Worm (Caenorhabditis elegans) whole organism, L4 larva: Measurements from ENCODE around the gene nfx-1.

Experiments
- D1046.2 ChIP-seq: fragments of 200-800 bp; sonication (Bioruptor generic); IDR thresholded peaks from 2 replicates; pipeline ENCODE4 v1.3.6; 2022; ENCODE audit warnings: missing genetic modification characterization, missing compliant biosample characterization
- F44E2.7 ChIP-seq: fragments of 200-800 bp; sonication (Bioruptor generic); IDR thresholded peaks from 2 replicates; pipeline ENCODE4 v2.1.2; 2022; ENCODE audit warnings: missing genetic modification characterization, missing compliant biosample characterization
- R02D3.7 ChIP-seq: fragments of 150-350 bp; sonication (generic microtip); optimal IDR thresholded peaks from 3 replicates; lab custom pipeline; 2014; ENCODE audit warnings: missing biosample characterization, missing genetic modification characterization
- T26A8.4 ChIP-seq: fragments of 200-800 bp; sonication (Bioruptor generic); IDR thresholded peaks from 2 replicates; pipeline ENCODE4 v1.3.6; 2022; ENCODE audit warnings: missing genetic modification characterization, missing compliant biosample characterization
- Y105C5A.15 ChIP-seq: fragments of 200-800 bp; sonication (Bioruptor generic); IDR thresholded peaks from 2 replicates; pipeline ENCODE4 v1.3.6; 2022; ENCODE audit warnings: missing genetic modification characterization, missing compliant biosample characterization
- Y5F2A.4 ChIP-seq: fragments of 200-800 bp; sonication (Bioruptor generic); optimal IDR thresholded peaks from 2 replicates; lab custom pipeline; 2018; ENCODE audit warnings: mild to moderate bottlenecking, missing genetic modification characterization, missing compliant biosample characterization
- ZK337.2 ChIP-seq: fragments of 200-800 bp; sonication (Bioruptor generic); IDR thresholded peaks from 2 replicates; pipeline ENCODE4 v1.3.6; 2022; ENCODE audit warnings: missing genetic modification reagents, missing genetic modification characterization, missing compliant biosample characterization
- ZK546.5 ChIP-seq, 2 experiments: sonication (generic microtip); optimal IDR thresholded peaks; 2 replicates each; lab custom pipeline; 2017; ENCODE audit warnings: missing biosample characterization in 2 of 2, missing genetic modification characterization in 2 of 2
- ama-1 ChIP-seq: fragments of 150-350 bp; optimal IDR thresholded peaks from 2 replicates; lab custom pipeline; 2014; ENCODE audit warnings: inconsistent platforms, mixed read lengths
- ceh-20 ChIP-seq: fragments of 200-800 bp; sonication (Bioruptor generic); IDR thresholded peaks from 2 replicates; pipeline ENCODE4 v1.3.6; 2022; ENCODE audit warnings: missing genetic modification reagents, missing genetic modification characterization, missing compliant biosample characterization
- ceh-32 ChIP-seq: sonication (generic microtip); optimal IDR thresholded peaks from 2 replicates; lab custom pipeline; 2016; ENCODE audit warnings: mild to moderate bottlenecking, missing genetic modification characterization, missing compliant biosample characterization; ENCODE audit not compliant: poor library complexity
- ceh-62 ChIP-seq: sonication (generic microtip); optimal IDR thresholded peaks from 2 replicates; lab custom pipeline; 2017; ENCODE audit warnings: missing biosample characterization, missing genetic modification characterization
- ceh-82 ChIP-seq: sonication (generic microtip); optimal IDR thresholded peaks from 2 replicates; lab custom pipeline; 2017; ENCODE audit warnings: missing biosample characterization, missing genetic modification characterization
- cey-2 ChIP-seq: sonication (generic microtip); optimal IDR thresholded peaks from 3 replicates; lab custom pipeline; 2017; ENCODE audit warnings: missing genetic modification characterization, mild to moderate bottlenecking, missing compliant biosample characterization, antibody characterized with exemption, borderline replicate concordance; ENCODE audit not compliant: insufficient read depth
- ctbp-1 ChIP-seq: fragments of 200-800 bp; sonication (Bioruptor generic); IDR thresholded peaks from 2 replicates; pipeline ENCODE4 v1.3.6; 2022; ENCODE audit warnings: missing genetic modification reagents, missing genetic modification characterization, missing compliant biosample characterization
- daf-8 ChIP-seq: fragments of 200-800 bp; sonication (Bioruptor generic); IDR thresholded peaks from 2 replicates; pipeline ENCODE4 v1.3.6; 2022; ENCODE audit warnings: missing genetic modification characterization, missing compliant biosample characterization
- dmd-6 ChIP-seq: fragments of 200-800 bp; sonication (Bioruptor generic); IDR thresholded peaks from 2 replicates; pipeline ENCODE4 v1.3.6; 2022; ENCODE audit warnings: missing genetic modification reagents, missing genetic modification characterization, missing compliant biosample characterization
- dmd-8 ChIP-seq: fragments of 200-800 bp; sonication (Bioruptor generic); IDR thresholded peaks from 2 replicates; pipeline ENCODE4 v1.3.6; 2022; ENCODE audit warnings: missing genetic modification characterization, missing compliant biosample characterization
- dmd-9 ChIP-seq: fragments of 200-800 bp; sonication (Bioruptor generic); IDR thresholded peaks from 2 replicates; pipeline ENCODE4 v1.3.6; 2022; ENCODE audit warnings: missing genetic modification reagents, missing genetic modification characterization, missing compliant biosample characterization
- dpl-1 ChIP-seq: fragments of 150-350 bp; optimal IDR thresholded peaks from 2 replicates; lab custom pipeline; 2014; ENCODE audit warnings: missing biosample characterization, missing genetic modification reagents, missing genetic modification characterization
- egl-27 ChIP-seq: sonication (generic microtip); optimal IDR thresholded peaks from 3 replicates; lab custom pipeline; 2017; ENCODE audit warnings: missing biosample characterization, missing genetic modification reagents, missing genetic modification characterization
- fos-1 ChIP-seq: fragments of 150-350 bp; optimal IDR thresholded peaks from 2 replicates; lab custom pipeline; 2014; ENCODE audit warnings: missing biosample characterization, missing genetic modification characterization
- hif-1 ChIP-seq, 2 experiments: sonication (generic microtip); optimal IDR thresholded peaks; 2 replicates each; lab custom pipeline; 2016 to 2017; ENCODE audit warnings: missing compliant biosample characterization in 2 of 2, missing genetic modification characterization in 2 of 2, missing genetic modification reagents in 2 of 2, missing genotype in 2 of 2, mild to moderate bottlenecking in 1 of 2
- hlh-11 ChIP-seq: fragments of 200-800 bp; sonication (Bioruptor generic); optimal IDR thresholded peaks from 2 replicates; lab custom pipeline; 2018; ENCODE audit warnings: mild to moderate bottlenecking, missing genetic modification characterization, missing compliant biosample characterization
- hmg-1.1 ChIP-seq: fragments of 200-800 bp; sonication (Bioruptor generic); IDR thresholded peaks from 2 replicates; pipeline ENCODE4 v1.3.6; 2022; ENCODE audit warnings: missing genetic modification reagents, missing genetic modification characterization, missing compliant biosample characterization
- lin-13 ChIP-seq: fragments of 150-350 bp; optimal IDR thresholded peaks from 2 replicates; lab custom pipeline; 2014; ENCODE audit warnings: missing biosample characterization, missing genetic modification reagents, missing genetic modification characterization
- lin-29 ChIP-seq: fragments of 200-800 bp; sonication (Bioruptor generic); IDR thresholded peaks from 2 replicates; pipeline ENCODE4 v1.3.6; 2022; ENCODE audit warnings: missing genetic modification reagents, missing genetic modification characterization, missing compliant biosample characterization
- lir-3 ChIP-seq: sonication (generic microtip); optimal IDR thresholded peaks from 2 replicates; lab custom pipeline; 2016; ENCODE audit warnings: mild to moderate bottlenecking, missing genetic modification characterization, missing compliant biosample characterization
- lsy-2 ChIP-seq, 2 experiments: fragments of 150-350 bp in 1 of 2; sonication (generic microtip) in 1 of 2; optimal IDR thresholded peaks; 2 replicates each; lab custom pipeline; 2014 to 2017; ENCODE audit warnings: missing biosample characterization in 2 of 2, missing genetic modification characterization in 2 of 2
- madf-5 ChIP-seq, 2 experiments: fragments of 200-800 bp; sonication (Bioruptor generic); IDR thresholded peaks; 2 replicates each; pipeline ENCODE4 v1.3.6; 2022; ENCODE audit warnings: missing compliant biosample characterization in 2 of 2, missing genetic modification characterization in 2 of 2
- mdt-29 ChIP-seq: fragments of 200-800 bp; sonication (Bioruptor generic); IDR thresholded peaks from 2 replicates; pipeline ENCODE4 v1.3.6; 2022; ENCODE audit warnings: missing genetic modification reagents, missing genetic modification characterization, missing compliant biosample characterization
- mes-2 ChIP-seq: sonication (generic microtip); optimal IDR thresholded peaks from 2 replicates; lab custom pipeline; 2016; ENCODE audit warnings: missing genotype, mild to moderate bottlenecking, missing genetic modification characterization, missing compliant biosample characterization; ENCODE audit not compliant: poor library complexity, severe bottlenecking
- mxl-3 ChIP-seq: fragments of 200-800 bp; sonication (Bioruptor generic); optimal IDR thresholded peaks from 2 replicates; lab custom pipeline; 2018; ENCODE audit warnings: mild to moderate bottlenecking, missing genetic modification characterization, missing compliant biosample characterization
- nhr-10 ChIP-seq: fragments of 150-350 bp; optimal IDR thresholded peaks from 2 replicates; lab custom pipeline; 2014; ENCODE audit warnings: missing biosample characterization, missing genetic modification characterization
- nhr-102 ChIP-seq: sonication (generic microtip); optimal IDR thresholded peaks from 2 replicates; lab custom pipeline; 2016; ENCODE audit warnings: mild to moderate bottlenecking, missing genetic modification characterization, moderate library complexity, missing compliant biosample characterization
- nhr-11 ChIP-seq: fragments of 150-350 bp; optimal IDR thresholded peaks from 2 replicates; lab custom pipeline; 2014; ENCODE audit warnings: missing biosample characterization, missing genetic modification characterization
- nhr-25 ChIP-seq: sonication (generic microtip); optimal IDR thresholded peaks from 2 replicates; lab custom pipeline; 2017; ENCODE audit warnings: missing genetic modification characterization, mild to moderate bottlenecking, missing compliant biosample characterization, antibody characterized with exemption, moderate library complexity, borderline replicate concordance; ENCODE audit not compliant: insufficient read depth
- nhr-28 ChIP-seq: fragments of 150-350 bp; optimal IDR thresholded peaks from 2 replicates; lab custom pipeline; 2014; ENCODE audit warnings: missing biosample characterization, missing genetic modification characterization
- nhr-48 ChIP-seq: sonication (generic microtip); optimal IDR thresholded peaks from 2 replicates; lab custom pipeline; 2016; ENCODE audit warnings: mild to moderate bottlenecking, missing genetic modification characterization, missing compliant biosample characterization
- nhr-6 ChIP-seq: fragments of 150-350 bp; optimal IDR thresholded peaks from 2 replicates; lab custom pipeline; 2014; ENCODE audit warnings: missing biosample characterization, missing genetic modification characterization
- nhr-77 ChIP-seq: fragments of 150-350 bp; optimal IDR thresholded peaks from 2 replicates; lab custom pipeline; 2014; ENCODE audit warnings: missing biosample characterization, missing genetic modification characterization
- php-3 ChIP-seq: fragments of 200-800 bp; sonication (Bioruptor generic); IDR thresholded peaks from 2 replicates; pipeline ENCODE4 v1.3.6; 2022; ENCODE audit warnings: missing genetic modification reagents, missing genetic modification characterization, missing compliant biosample characterization
- saeg-2 ChIP-seq: fragments of 200-800 bp; sonication (Bioruptor generic); IDR thresholded peaks from 2 replicates; pipeline ENCODE4 v1.3.6; 2022; ENCODE audit warnings: missing genetic modification reagents, missing genetic modification characterization, missing compliant biosample characterization
- set-16 ChIP-seq: fragments of 200-800 bp; sonication (Bioruptor generic); IDR thresholded peaks from 2 replicates; pipeline ENCODE4 v1.3.6; 2022; ENCODE audit warnings: missing genetic modification reagents, missing genetic modification characterization, missing compliant biosample characterization
- spr-1 ChIP-seq: sonication (generic microtip); optimal IDR thresholded peaks from 2 replicates; lab custom pipeline; 2016; ENCODE audit warnings: mild to moderate bottlenecking, missing genetic modification characterization, missing compliant biosample characterization
- tag-97 ChIP-seq: fragments of 200-800 bp; sonication (Bioruptor generic); IDR thresholded peaks from 2 replicates; pipeline ENCODE4 v1.3.6; 2022; ENCODE audit warnings: missing genetic modification characterization, missing compliant biosample characterization
- unc-130 ChIP-seq: sonication (generic microtip); optimal IDR thresholded peaks from 2 replicates; lab custom pipeline; 2016; ENCODE audit warnings: missing genetic modification reagents, missing genetic modification characterization, missing compliant biosample characterization
- vab-7 ChIP-seq: fragments of 200-800 bp; sonication (Bioruptor generic); IDR thresholded peaks from 2 replicates; pipeline ENCODE4 v1.3.6; 2022; ENCODE audit warnings: missing genetic modification reagents, missing genetic modification characterization, missing compliant biosample characterization
- zfp-2 ChIP-seq: sonication (generic microtip); optimal IDR thresholded peaks from 2 replicates; lab custom pipeline; 2016; ENCODE audit warnings: mild to moderate bottlenecking, missing genetic modification characterization, missing compliant biosample characterization
- zip-11 ChIP-seq: fragments of 200-800 bp; sonication (Bioruptor generic); IDR thresholded peaks from 2 replicates; pipeline ENCODE4 v1.3.6; 2022; ENCODE audit warnings: missing genetic modification characterization, missing compliant biosample characterization
- zip-2 ChIP-seq: fragments of 150-350 bp; optimal IDR thresholded peaks from 2 replicates; lab custom pipeline; 2014; ENCODE audit warnings: missing biosample characterization, missing genetic modification characterization

The nfx-1 gene

DNA sequence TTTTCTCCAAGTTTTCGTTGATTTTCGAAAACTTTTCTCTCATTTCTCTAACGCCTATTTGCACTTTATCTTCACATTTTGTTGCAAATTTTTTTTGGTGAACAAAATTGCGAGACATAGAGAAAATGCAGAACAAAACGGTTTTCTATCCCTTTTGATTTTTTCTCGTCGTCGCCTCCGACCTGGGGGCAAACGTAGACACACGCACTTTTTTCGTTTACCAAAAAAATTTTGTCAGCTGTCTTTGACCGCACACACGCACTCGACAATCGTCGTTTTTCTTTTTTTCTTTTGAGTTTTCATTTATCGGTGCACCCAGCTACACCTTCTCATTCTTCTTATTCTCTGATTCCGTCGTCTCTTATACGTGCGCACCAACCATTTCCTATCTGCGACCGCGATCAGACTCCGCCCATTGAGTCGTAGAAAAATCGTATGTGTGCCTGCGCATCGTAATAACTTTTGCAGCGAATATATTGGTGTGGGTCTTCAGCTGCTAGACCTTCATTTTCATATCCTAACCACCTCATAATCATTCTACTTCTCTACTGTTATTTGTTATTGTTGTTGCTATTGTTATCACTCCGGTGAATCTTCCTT lies 12.8 kb upstream of the nfx-1 start:
- TF ChIP-seq lir-3: no peak
- no peak for TF ChIP-seq daf-8 (GFP tag; lab: Robert Waterston, UW)
- no peak for TF ChIP-seq zip-11 (GFP tag; lab: Robert Waterston, UW)
- no peak for TF ChIP-seq dmd-9
- TF ChIP-seq nhr-11 (tag; lab: Kevin White, UChicago): peak; percentile 28
- no peak for TF ChIP-seq Y105C5A.15
- TF ChIP-seq ZK337.2 (GFP tag; lab: Robert Waterston, UW): no peak
- 0 out of 2 replicates have a peak, but pooled peaks have one; percentile 10 for TF ChIP-seq ctbp-1
- no peak for TF ChIP-seq tag-97
- TF ChIP-seq nhr-6: no peak
- TF ChIP-seq dpl-1 (GFP tag; lab: Kevin White, UChicago): no peak
- TF ChIP-seq hif-1 (tag; optimal IDR thresholded peaks at IDR 0.05; lab: Kevin White, UChicago): no peak
- no peak for TF ChIP-seq zfp-2 (tag; lab: Kevin White, UChicago)
- 0 out of 2 replicates have a peak, but pooled peaks have one; percentile 10 for TF ChIP-seq lin-29 (GFP tag; lab: Robert Waterston, UW)
- TF ChIP-seq zip-2 (tag; lab: Kevin White, UChicago): no peak
- TF ChIP-seq F44E2.7 (GFP tag; lab: Robert Waterston, UW): no peak
- TF ChIP-seq ceh-32 (tag; lab: Kevin White, UChicago): no peak
- TF ChIP-seq saeg-2: no peak
- no peak for TF ChIP-seq nhr-10
- TF ChIP-seq egl-27: no peak
- no peak for TF ChIP-seq D1046.2
- peak; percentile 77 for TF ChIP-seq dmd-6
- no peak for TF ChIP-seq php-3
- TF ChIP-seq hlh-11 (tag; lab: Kevin White, UChicago): peak; percentile 71
- TF ChIP-seq nhr-25: peak; percentile 25
- no peak for TF ChIP-seq vab-7 (GFP tag; lab: Robert Waterston, UW)
- TF ChIP-seq ceh-62 (tag; lab: Kevin White, UChicago): no peak
- no peak for TF ChIP-seq ama-1 (lab: Kevin White, UChicago)
- TF ChIP-seq lin-13: no peak
- no peak for TF ChIP-seq ZK546.5 (tag; optimal IDR thresholded peaks at IDR 0.05; lab: Kevin White, UChicago)
- TF ChIP-seq unc-130: no peak
- peak; percentile 11 for TF ChIP-seq nhr-102 (tag; lab: Kevin White, UChicago)
- no peak for TF ChIP-seq cey-2
- TF ChIP-seq nhr-77: no peak
- no peak for TF ChIP-seq mes-2 (tag; lab: Kevin White, UChicago)
- peak in 1 of 2 experiments; percentile 39 for TF ChIP-seq lsy-2 (tag; optimal IDR thresholded peaks at IDR 0.05; lab: Kevin White, UChicago)
- 0 out of 2 replicates have a peak, but pooled peaks have one; percentile 14 for TF ChIP-seq hmg-1.1 (GFP tag; lab: Robert Waterston, UW)
- peak; percentile 38 for TF ChIP-seq mxl-3 (GFP tag; lab: Kevin White, UChicago)
- TF ChIP-seq set-16: no peak
- peak; percentile 77 for TF ChIP-seq nhr-28 (tag; lab: Kevin White, UChicago)
- TF ChIP-seq nhr-48 (tag; lab: Kevin White, UChicago): peak; percentile 74
- no peak for TF ChIP-seq fos-1 (tag; lab: Kevin White, UChicago)
- no peak for TF ChIP-seq mdt-29 (GFP tag; lab: Robert Waterston, UW)
- TF ChIP-seq ceh-20 (GFP tag; lab: Robert Waterston, UW): 0 out of 2 replicates have a peak, but pooled peaks have one; percentile 16
- no peak for TF ChIP-seq R02D3.7
- TF ChIP-seq spr-1 (tag; lab: Kevin White, UChicago): no peak
- no peak for TF ChIP-seq madf-5 (GFP tag; IDR thresholded peaks at IDR 0.05; lab: Robert Waterston, UW)
- TF ChIP-seq dmd-8 (GFP tag; lab: Robert Waterston, UW): no peak
- TF ChIP-seq T26A8.4 (GFP tag; lab: Robert Waterston, UW): no peak
- no peak for TF ChIP-seq ceh-82 (tag; lab: Kevin White, UChicago)
- TF ChIP-seq Y5F2A.4 (GFP tag; lab: Kevin White, UChicago): no peak
